6 worm cellular contexts compared by ENCODE assay signal in the genomic region with DNA sequence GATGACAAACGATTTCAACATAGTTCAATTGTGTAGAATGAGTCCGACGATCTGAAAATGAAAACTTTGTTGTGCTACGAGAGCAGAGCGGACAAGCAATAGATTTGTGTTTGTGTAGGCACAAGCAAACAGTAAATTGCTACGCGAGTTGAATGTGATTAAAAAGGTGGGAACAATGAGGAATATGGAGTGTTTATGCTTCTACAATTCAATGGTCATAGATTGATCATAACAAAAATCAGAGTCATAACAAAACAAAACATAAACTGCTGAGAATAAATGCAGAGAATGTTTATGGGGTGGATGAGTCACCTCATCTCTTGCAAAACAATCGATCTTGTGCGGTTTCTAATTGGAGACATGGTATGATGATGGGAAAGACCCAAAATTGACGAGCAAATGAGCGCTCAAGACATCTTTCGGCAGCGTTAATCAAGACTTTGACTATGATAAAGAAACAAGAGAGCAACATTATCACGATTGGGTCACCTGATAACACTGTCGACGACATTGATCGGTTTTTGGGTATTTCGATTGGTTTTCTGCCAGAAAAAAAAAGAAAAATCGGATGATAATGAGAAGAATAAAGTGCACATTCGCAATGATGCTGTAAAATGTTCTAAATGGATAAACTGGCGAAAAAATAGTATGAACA.
A peak's percentile ranks its signal among the peaks of the same experiment; 100 is the strongest.
TF ChIP-seq lines count a peak whose summit lies in the region.

TSS of gene lmp-1 (minus strand) at position 51 of the 655 bp plus-strand sequence.

TF ChIP-seq in whole organism, L1 larva, 84 proteins besides CTCF, POLR2A, EP300 and RAD21:
- TF ChIP-seq elt-2 (tag; optimal IDR thresholded peaks at IDR 0.05; lab: Kevin White, UChicago) (peak; percentile 34), efl-1 (optimal IDR thresholded peaks at IDR 0.05; lab: Kevin White, UChicago) (no peak), efl-1 (GFP tag; optimal IDR thresholded peaks at IDR 0.05 in 1 of 2; lab: Kevin White, UChicago) (peak in 1 of 2 experiments; percentile 65), pqm-1 (tag; optimal IDR thresholded peaks at IDR 0.05; lab: Kevin White, UChicago) (no peak)
TF ChIP-seq in whole organism, L1 larva: peak in this region for 2.

TF ChIP-seq in whole organism, L2 larva, 48 proteins besides CTCF, POLR2A, EP300 and RAD21:
- TF ChIP-seq lin-13 (GFP tag; optimal IDR thresholded peaks at IDR 0.05; lab: Kevin White, UChicago) (no peak), fos-1 (tag; optimal IDR thresholded peaks at IDR 0.05; lab: Kevin White, UChicago) (peak; percentile 37), sma-3 (GFP tag; optimal IDR thresholded peaks at IDR 0.05; lab: Kevin White, UChicago) (no peak)

TF ChIP-seq in whole organism, L3 larva, 47 proteins besides CTCF, POLR2A, EP300 and RAD21:
- TF ChIP-seq ceh-9 (tag; optimal IDR thresholded peaks at IDR 0.05; lab: Kevin White, UChicago) (no peak), lsy-12 (tag; optimal IDR thresholded peaks at IDR 0.05; lab: Kevin White, UChicago) (no peak), ceh-16 (tag; optimal IDR thresholded peaks at IDR 0.05; lab: Kevin White, UChicago) (no peak), mml-1 (tag; optimal IDR thresholded peaks at IDR 0.05; lab: Kevin White, UChicago) (no peak), ceh-82 (tag; optimal IDR thresholded peaks at IDR 0.05; lab: Kevin White, UChicago) (no peak), unc-62 (GFP tag; optimal IDR thresholded peaks at IDR 0.05; lab: Kevin White, UChicago) (no peak), pqm-1 (tag; optimal IDR thresholded peaks at IDR 0.05; lab: Kevin White, UChicago) (peak; percentile 66), tbx-2 (tag; optimal IDR thresholded peaks at IDR 0.05; lab: Kevin White, UChicago) (no peak), elt-2 (tag; optimal IDR thresholded peaks at IDR 0.05; lab: Kevin White, UChicago) (peak; percentile 76), eor-1 (tag; optimal IDR thresholded peaks at IDR 0.05; lab: Kevin White, UChicago) (no peak), R02D3.7 (tag; optimal IDR thresholded peaks at IDR 0.05; lab: Kevin White, UChicago) (no peak), ZK546.5 (tag; optimal IDR thresholded peaks at IDR 0.05; lab: Kevin White, UChicago) (no peak), zag-1 (tag; optimal IDR thresholded peaks at IDR 0.05; lab: Kevin White, UChicago) (no peak), pha-4 (tag; optimal IDR thresholded peaks at IDR 0.05; lab: Kevin White, UChicago) (no peak), elt-1 (tag; optimal IDR thresholded peaks at IDR 0.05; lab: Kevin White, UChicago) (no peak), daf-12 (tag; optimal IDR thresholded peaks at IDR 0.05; lab: Kevin White, UChicago) (no peak), mdl-1 (tag; optimal IDR thresholded peaks at IDR 0.05; lab: Kevin White, UChicago) (no peak)
TF ChIP-seq in whole organism, L3 larva: peak in this region for 2.

TF ChIP-seq in whole organism, L4 larva, 104 proteins besides CTCF, POLR2A, EP300 and RAD21:
- TF ChIP-seq dve-1 (tag; optimal IDR thresholded peaks at IDR 0.05; lab: Kevin White, UChicago; ENCODE audit: insufficient read depth) (peak; percentile 25), hlh-11 (tag; optimal IDR thresholded peaks at IDR 0.05; lab: Kevin White, UChicago) (peak; percentile 18), lin-29 (GFP tag; IDR thresholded peaks at IDR 0.05; lab: Robert Waterston, UW) (no peak), pqm-1 (tag; optimal IDR thresholded peaks at IDR 0.05; lab: Kevin White, UChicago) (peak; percentile 33), cey-2 (tag; optimal IDR thresholded peaks at IDR 0.05; lab: Kevin White, UChicago; ENCODE audit: borderline replicate concordance, insufficient read depth) (no peak), aha-1 (tag; lab: Kevin White, UChicago) (peak; percentile 84), php-3 (GFP tag; IDR thresholded peaks at IDR 0.05; lab: Robert Waterston, UW) (peak; percentile 47; the same call in 1 of the 2 replicates), dmd-6 (GFP tag; IDR thresholded peaks at IDR 0.05; lab: Robert Waterston, UW) (peak; percentile 38; the same call in 1 of the 2 replicates), daf-16 (GFP tag; optimal IDR thresholded peaks at IDR 0.05; lab: Kevin White, UChicago) (no peak), daf-16 (tag; optimal IDR thresholded peaks at IDR 0.05; lab: Kevin White, UChicago) (peak; percentile 77)

TF ChIP-seq in whole organism, late embryonic, 69 proteins besides CTCF, POLR2A, EP300 and RAD21:
- TF ChIP-seq elt-2 (tag; optimal IDR thresholded peaks at IDR 0.05; lab: Kevin White, UChicago), result peak; percentile 58
- no peak for TF ChIP-seq hlh-6 (tag; optimal IDR thresholded peaks at IDR 0.05; lab: Kevin White, UChicago)
- no peak for TF ChIP-seq ztf-16 (tag; optimal IDR thresholded peaks at IDR 0.05; lab: Kevin White, UChicago)
TF ChIP-seq in whole organism, late embryonic: peak in this region for 1.

TF ChIP-seq in whole organism, young adult, 124 proteins besides CTCF, POLR2A, EP300 and RAD21:
- no peak for TF ChIP-seq cebp-2 (GFP tag; IDR thresholded peaks at IDR 0.05; lab: Robert Waterston, UW)
- peak; percentile 27 for TF ChIP-seq nhr-80 (tag; optimal IDR thresholded peaks at IDR 0.05; lab: Kevin White, UChicago)
- peak; percentile 74 for TF ChIP-seq ama-1 (optimal IDR thresholded peaks at IDR 0.05; lab: Kevin White, UChicago)
- no peak for TF ChIP-seq ama-1 (GFP tag; optimal IDR thresholded peaks at IDR 0.05; lab: Kevin White, UChicago)
